Worm (Caenorhabditis elegans) whole organism, L2 larva: Measurements from ENCODE around the gene srlf-11.

Experiments used
- R02D3.7 ChIP-seq: fragments of 150-350 bp; optimal IDR thresholded peaks from 2 replicates; lab custom pipeline; 2014; ENCODE audit warnings: missing biosample characterization, missing genetic modification characterization
- egl-27 ChIP-seq: sonication (generic microtip); optimal IDR thresholded peaks from 3 replicates; lab custom pipeline; 2017; ENCODE audit warnings: missing biosample characterization, missing genetic modification reagents, missing genetic modification characterization
- elt-3 ChIP-seq: sonication (generic microtip); optimal IDR thresholded peaks from 2 replicates; lab custom pipeline; 2017; ENCODE audit warnings: missing biosample characterization, missing genetic modification characterization
- lsy-2 ChIP-seq, 2 experiments: fragments of 150-350 bp in 1 of 2; sonication (generic microtip) in 1 of 2; optimal IDR thresholded peaks; 2 replicates each; lab custom pipeline; 2014 to 2017; ENCODE audit warnings: missing biosample characterization in 2 of 2, missing genetic modification characterization in 2 of 2
- nhr-77 ChIP-seq: fragments of 150-350 bp; optimal IDR thresholded peaks from 2 replicates; lab custom pipeline; 2014; ENCODE audit warnings: missing biosample characterization, missing genetic modification characterization
- ztf-4 ChIP-seq: fragments of 150-350 bp; optimal IDR thresholded peaks from 2 replicates; lab custom pipeline; 2014; ENCODE audit warnings: missing biosample characterization, missing genetic modification characterization

- no peak for TF ChIP-seq elt-3 (tag; lab: Kevin White, UChicago)
- TF ChIP-seq egl-27 (tag; lab: Kevin White, UChicago) = no peak
- TF ChIP-seq nhr-77 = no peak
- TF ChIP-seq ztf-4 = no peak
- no peak for TF ChIP-seq R02D3.7 (tag; lab: Kevin White, UChicago)
- no peak for TF ChIP-seq lsy-2 (tag; optimal IDR thresholded peaks at IDR 0.05; lab: Kevin White, UChicago)
These were observed 27.3 kb upstream of the srlf-11 start, which contains the start of gene ZK593.2 for ce11 chrIV:10913081-10913480.
